Fruit fly (Drosophila melanogaster): ENCODE results near the gene CG46394.

- no peak for TF ChIP-seq Sp1 (GFP tag; optimal IDR thresholded peaks at IDR 0.05)
- no peak for TF ChIP-seq usp (GFP tag; optimal IDR thresholded peaks at IDR 0.05)
- no peak for TF ChIP-seq tai (GFP tag; optimal IDR thresholded peaks at IDR 0.05)
- no peak for TF ChIP-seq br (GFP tag; optimal IDR thresholded peaks at IDR 0.05)
- TF ChIP-seq CrebA (GFP tag; optimal IDR thresholded peaks at IDR 0.05; ENCODE audit: borderline replicate concordance) = no peak
- TF ChIP-seq Dfd (GFP tag; optimal IDR thresholded peaks at IDR 0.05) = peak; percentile 84
- TF ChIP-seq psq (GFP tag; optimal IDR thresholded peaks at IDR 0.05) = no peak
- TF ChIP-seq Abd-B (GFP tag; optimal IDR thresholded peaks at IDR 0.05) = no peak
These were observed at the start of gene CG46394, which contains the start of gene CG14137 for dm6 chr3L:11599965-11600420.

Measured in whole organism, wandering third instar larva.